Worm (Caenorhabditis elegans): ENCODE measurements around the gene C38D4.7.

ce11 chrIII:4850139-4850538 lies 39.0 kb upstream of the C38D4.7 start, which contains the start of gene F26A1.1:
- no peak for TF ChIP-seq unc-62 (GFP tag; optimal IDR thresholded peaks at IDR 0.05)
- TF ChIP-seq ceh-43 (GFP tag; optimal IDR thresholded peaks at IDR 0.05): no peak
- TF ChIP-seq tbx-8 (GFP tag; optimal IDR thresholded peaks at IDR 0.05): no peak
- no peak for TF ChIP-seq ztf-11 (tag; optimal IDR thresholded peaks at IDR 0.05)
- TF ChIP-seq unc-120 (tag; optimal IDR thresholded peaks at IDR 0.05; ENCODE audit: poor library complexity, severe bottlenecking): no peak
- no peak for TF ChIP-seq elt-1 (tag; optimal IDR thresholded peaks at IDR 0.05; ENCODE audit: borderline replicate concordance, insufficient read depth)
- no peak for TF ChIP-seq mls-2 (tag; optimal IDR thresholded peaks at IDR 0.05)
- TF ChIP-seq nhr-2 (tag; optimal IDR thresholded peaks at IDR 0.05): no peak
- peak; percentile 41 for TF ChIP-seq pha-4 (tag; optimal IDR thresholded peaks at IDR 0.05)
- no peak for TF ChIP-seq ceh-39 (tag; optimal IDR thresholded peaks at IDR 0.05)
- TF ChIP-seq sptf-1 (tag; optimal IDR thresholded peaks at IDR 0.05): no peak
